Fruit fly (Drosophila melanogaster): ENCODE measurements around the gene CG43880.

DNA sequence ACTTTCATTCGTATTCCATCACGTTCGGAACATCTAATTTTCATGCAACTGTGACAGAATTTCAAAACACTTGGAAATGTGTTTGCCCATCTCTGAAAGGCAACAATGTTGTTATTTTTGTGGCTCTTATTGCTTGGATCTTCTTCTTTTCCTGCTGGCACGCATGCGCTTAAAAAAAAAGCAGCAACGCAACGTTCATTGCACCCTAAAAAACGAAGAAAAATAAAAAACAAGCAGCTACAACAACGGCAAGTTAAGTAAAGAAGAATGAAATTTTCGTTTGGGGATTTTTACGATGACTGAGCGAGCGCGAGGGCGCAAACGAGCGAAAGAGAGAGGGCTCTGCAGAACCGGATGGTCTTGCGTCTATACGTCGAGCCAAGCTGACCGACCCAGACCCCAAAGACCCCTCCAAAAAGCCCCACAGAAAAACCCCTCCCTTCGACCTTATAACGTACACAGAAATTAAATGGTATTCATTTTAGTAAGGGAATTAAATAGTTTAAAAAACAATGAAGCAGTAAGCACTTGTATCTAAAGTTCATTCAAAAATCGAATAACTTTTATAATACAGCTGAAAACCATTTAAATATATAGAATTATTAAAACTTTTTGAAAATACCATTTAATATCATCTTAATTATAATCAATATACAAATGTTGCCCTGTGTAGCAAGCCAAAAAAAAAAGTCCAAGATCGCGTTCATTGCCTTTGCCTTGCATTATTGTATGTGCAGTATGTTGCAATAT, 47.6 kb upstream of the CG43880 start:
- TF ChIP-seq h (optimal IDR thresholded peaks at IDR 0.05), result no peak
- no peak for TF ChIP-seq insv (optimal IDR thresholded peaks at IDR 0.05)
- TF ChIP-seq psq (optimal IDR thresholded peaks at IDR 0.05), result no peak
- no peak for TF ChIP-seq ttk (optimal IDR thresholded peaks at IDR 0.05)
